Worm (Caenorhabditis elegans): ENCODE measurements around the gene srx-38.

DNA sequence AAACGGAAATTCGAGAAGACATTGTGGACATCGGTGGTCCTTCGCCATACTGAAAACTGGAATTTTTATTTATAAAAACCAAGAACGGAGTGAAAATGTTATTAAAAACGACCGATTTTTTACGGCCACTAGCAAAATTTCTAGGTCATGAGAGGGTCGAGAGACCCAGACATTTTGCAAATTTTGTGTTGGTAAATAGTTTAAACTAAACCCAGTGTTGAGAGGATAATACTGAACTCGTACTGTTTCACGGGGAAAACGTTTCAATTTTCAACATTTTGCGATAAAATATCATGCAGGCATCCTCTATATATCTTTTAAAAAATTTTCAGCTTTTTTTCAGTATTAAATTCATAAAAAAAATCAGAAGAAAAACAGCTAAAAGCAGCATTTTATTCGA, 36.3 kb downstream of the srx-38 start, which contains the start of gene C04F5.9:
- TF ChIP-seq klf-2 (GFP tag; conservative IDR thresholded peaks at IDR 0.05), result no peak
- TF ChIP-seq flt-1 (GFP tag; IDR thresholded peaks at IDR 0.05), result no peak
- no peak for TF ChIP-seq ref-1 (GFP tag; conservative IDR thresholded peaks at IDR 0.05)

Measured in whole organism, midembryonic.